Worm (Caenorhabditis elegans) whole organism, L4/young adult: ENCODE data around the gene F26G1.1.

Experiments
- W03F9.2 ChIP-seq: fragments of 150-350 bp; optimal IDR thresholded peaks from 2 replicates; lab custom pipeline; 2014; ENCODE audit warnings: missing biosample characterization, missing genetic modification characterization
- him-1 ChIP-seq: sonication (generic microtip); optimal IDR thresholded peaks from 2 replicates; lab custom pipeline; 2016; ENCODE audit warnings: missing genotype, missing genetic modification reagents, missing genetic modification characterization, missing compliant biosample characterization

DNA sequence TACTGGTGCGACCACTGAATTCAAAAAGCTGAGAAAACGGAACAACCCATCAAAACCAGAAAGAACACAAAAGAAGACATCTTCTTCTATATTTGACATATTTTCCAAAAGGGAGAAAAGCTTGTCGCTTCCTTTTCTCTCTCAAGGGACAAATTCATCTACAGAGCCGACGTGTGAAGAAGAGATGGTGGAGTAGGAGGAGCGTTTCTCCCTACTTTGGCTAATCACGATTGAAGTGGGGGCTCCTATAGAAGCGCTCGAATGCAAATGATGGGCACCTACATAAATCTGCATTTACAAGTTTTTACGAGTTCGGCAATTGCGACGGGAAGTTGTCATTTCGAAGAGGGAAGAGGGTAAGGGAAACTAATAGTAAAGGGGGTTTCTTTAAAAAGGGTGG lies 14.8 kb downstream of the F26G1.1 start:
- TF ChIP-seq W03F9.2 (tag; lab: Kevin White, UChicago), result no peak
- TF ChIP-seq him-1 (tag; lab: Kevin White, UChicago), result no peak
